Worm (Caenorhabditis elegans) whole organism, late embryonic: ENCODE results near the gene lin-18.

Experiments used
- F13H6.1 ChIP-seq: sonication (generic microtip); optimal IDR thresholded peaks from 2 replicates; lab custom pipeline; 2016; ENCODE audit warnings: missing genetic modification characterization, missing compliant biosample characterization
- K09A11.1 ChIP-seq: sonication (generic microtip); optimal IDR thresholded peaks from 2 replicates; lab custom pipeline; 2017; ENCODE audit warnings: antibody characterized with exemption, mild to moderate bottlenecking, missing genetic modification characterization, missing compliant biosample characterization; ENCODE audit not compliant: insufficient read depth
- ceh-19 ChIP-seq: fragments of 200-800 bp; sonication (Bioruptor generic); optimal IDR thresholded peaks from 2 replicates; lab custom pipeline; 2018; ENCODE audit warnings: mild to moderate bottlenecking, missing genetic modification characterization, missing compliant biosample characterization
- ceh-34 ChIP-seq: sonication (generic microtip); optimal IDR thresholded peaks from 2 replicates; lab custom pipeline; 2016; ENCODE audit warnings: mild to moderate bottlenecking, missing genetic modification characterization, missing compliant biosample characterization
- dmd-4 ChIP-seq: sonication (generic microtip); optimal IDR thresholded peaks from 2 replicates; lab custom pipeline; 2016; ENCODE audit warnings: borderline replicate concordance, missing genetic modification characterization, missing compliant biosample characterization
- dve-1 ChIP-seq: sonication (generic microtip); optimal IDR thresholded peaks from 2 replicates; lab custom pipeline; 2017; ENCODE audit warnings: antibody characterized with exemption, mild to moderate bottlenecking, missing genetic modification characterization, missing compliant biosample characterization
- elt-2 ChIP-seq: sonication (generic microtip); optimal IDR thresholded peaks from 2 replicates; lab custom pipeline; 2016; ENCODE audit warnings: missing genetic modification reagents, missing genetic modification characterization, missing compliant biosample characterization
- gmeb-2 ChIP-seq: sonication (generic microtip); optimal IDR thresholded peaks from 2 replicates; lab custom pipeline; 2016; ENCODE audit warnings: missing genetic modification characterization, inconsistent platforms, missing compliant biosample characterization
- nhr-232 ChIP-seq: sonication (generic microtip); optimal IDR thresholded peaks from 2 replicates; lab custom pipeline; 2016; ENCODE audit warnings: missing genetic modification characterization, missing compliant biosample characterization
- npax-4 ChIP-seq: sonication (generic microtip); optimal IDR thresholded peaks from 2 replicates; lab custom pipeline; 2016; ENCODE audit warnings: missing genetic modification characterization, missing compliant biosample characterization
- pqm-1 ChIP-seq: sonication (generic microtip); optimal IDR thresholded peaks from 2 replicates; lab custom pipeline; 2016; ENCODE audit warnings: missing genetic modification characterization, missing compliant biosample characterization
- sox-4 ChIP-seq: sonication (generic microtip); optimal IDR thresholded peaks from 2 replicates; lab custom pipeline; 2017; ENCODE audit warnings: mild to moderate bottlenecking, missing genetic modification characterization, inconsistent platforms, missing compliant biosample characterization
- unc-55 ChIP-seq: sonication (generic microtip); optimal IDR thresholded peaks from 2 replicates; lab custom pipeline; 2017; ENCODE audit warnings: missing biosample characterization, missing genetic modification reagents, missing genetic modification characterization

ce11 chrX:3970786-3971185 is 12.4 kb downstream of the lin-18 start:
- no peak for TF ChIP-seq ceh-34
- TF ChIP-seq ceh-19 (GFP tag; lab: Kevin White, UChicago), result no peak
- TF ChIP-seq elt-2 (tag; lab: Kevin White, UChicago), result no peak
- no peak for TF ChIP-seq nhr-232 (tag; lab: Kevin White, UChicago)
- no peak for TF ChIP-seq dve-1 (tag; lab: Kevin White, UChicago)
- no peak for TF ChIP-seq K09A11.1
- no peak for TF ChIP-seq npax-4 (tag; lab: Kevin White, UChicago)
- TF ChIP-seq gmeb-2 (tag; lab: Kevin White, UChicago), result no peak
- no peak for TF ChIP-seq pqm-1 (tag; lab: Kevin White, UChicago)
- TF ChIP-seq unc-55 (GFP tag; lab: Kevin White, UChicago), result no peak
- no peak for TF ChIP-seq dmd-4 (tag; lab: Kevin White, UChicago)
- no peak for TF ChIP-seq sox-4 (tag; lab: Kevin White, UChicago)
- TF ChIP-seq F13H6.1 (tag; lab: Kevin White, UChicago), result no peak
